Worm (Caenorhabditis elegans) whole organism, L3 larva: Measurements from ENCODE around the gene Y39G8B.13.

Experiments used
- ama-1 ChIP-seq: fragments of 150-350 bp; optimal IDR thresholded peaks from 2 replicates; lab custom pipeline; 2018
- ceh-28 ChIP-seq: fragments of 150-350 bp; optimal IDR thresholded peaks from 2 replicates; lab custom pipeline; 2014; ENCODE audit warnings: missing biosample characterization, missing genetic modification reagents, missing genetic modification characterization
- egl-27 ChIP-seq: sonication (generic microtip); optimal IDR thresholded peaks from 4 replicates; lab custom pipeline; 2017; ENCODE audit warnings: missing biosample characterization, missing genetic modification reagents, missing genetic modification characterization
- elt-1 ChIP-seq: fragments of 150-350 bp; optimal IDR thresholded peaks from 2 replicates; lab custom pipeline; 2014; ENCODE audit warnings: missing biosample characterization, missing genetic modification characterization
- fkh-10 ChIP-seq: sonication (generic microtip); optimal IDR thresholded peaks from 2 replicates; lab custom pipeline; 2017; ENCODE audit warnings: missing biosample characterization, missing genetic modification reagents, missing genetic modification characterization
- lin-15B ChIP-seq: fragments of 150-350 bp; optimal IDR thresholded peaks from 2 replicates; lab custom pipeline; 2014; ENCODE audit warnings: missing biosample characterization, missing genetic modification characterization
- nhr-12 ChIP-seq: fragments of 150-350 bp; optimal IDR thresholded peaks from 2 replicates; lab custom pipeline; 2014; ENCODE audit warnings: missing biosample characterization, missing genetic modification characterization
- nhr-25 ChIP-seq: sonication (generic microtip); optimal IDR thresholded peaks from 2 replicates; lab custom pipeline; 2017; ENCODE audit warnings: missing biosample characterization, missing genetic modification characterization
- nhr-77 ChIP-seq: fragments of 150-350 bp; optimal IDR thresholded peaks from 2 replicates; lab custom pipeline; 2014; ENCODE audit warnings: missing biosample characterization, missing genetic modification characterization
- pha-4 ChIP-seq: fragments of 150-350 bp; optimal IDR thresholded peaks from 2 replicates; lab custom pipeline; 2014; ENCODE audit warnings: missing biosample characterization, missing genetic modification reagents, missing genetic modification characterization
- unc-39 ChIP-seq: sonication (generic microtip); optimal IDR thresholded peaks from 4 replicates; lab custom pipeline; 2017; ENCODE audit warnings: missing biosample characterization, missing genetic modification characterization
- ztf-11 ChIP-seq: fragments of 150-350 bp; optimal IDR thresholded peaks from 2 replicates; lab custom pipeline; 2014; ENCODE audit warnings: missing biosample characterization, missing genetic modification characterization

- no peak for TF ChIP-seq nhr-25
- TF ChIP-seq nhr-77 (tag; lab: Kevin White, UChicago) = no peak
- no peak for TF ChIP-seq nhr-12
- TF ChIP-seq ztf-11 = no peak
- no peak for TF ChIP-seq elt-1 (tag; lab: Kevin White, UChicago)
- TF ChIP-seq lin-15B (tag; lab: Kevin White, UChicago) = no peak
- TF ChIP-seq ama-1 (lab: Kevin White, UChicago) = no peak
- no peak for TF ChIP-seq fkh-10
- no peak for TF ChIP-seq egl-27
- no peak for TF ChIP-seq ceh-28 (tag; lab: Kevin White, UChicago)
- peak; percentile 33 for TF ChIP-seq pha-4
- no peak for TF ChIP-seq unc-39
These were observed 26.3 kb downstream of the Y39G8B.13 start for ce11 chrII:13956529-13956928.
